Worm (Caenorhabditis elegans) whole organism, L4/young adult: ENCODE results near the gene fipr-9.

Source experiments
- W03F9.2 ChIP-seq: fragments of 150-350 bp; optimal IDR thresholded peaks from 2 replicates; lab custom pipeline; 2014; ENCODE audit warnings: missing biosample characterization, missing genetic modification characterization
- dao-5 ChIP-seq: sonication (generic microtip); optimal IDR thresholded peaks from 2 replicates; lab custom pipeline; 2016; ENCODE audit warnings: missing genotype, missing genetic modification characterization, moderate library complexity, missing compliant biosample characterization
- him-1 ChIP-seq: sonication (generic microtip); optimal IDR thresholded peaks from 2 replicates; lab custom pipeline; 2016; ENCODE audit warnings: missing genotype, missing genetic modification reagents, missing genetic modification characterization, missing compliant biosample characterization

The fipr-9 gene

ce11 chrV:10221317-10221716, at the start of gene fipr-9, which contains the start of gene fipr-5:
Gene fipr-9 (plus strand): TSS chrV:10221662.
Gene fipr-5 (minus strand): TSS chrV:10221417.
- no peak for TF ChIP-seq W03F9.2 (tag; lab: Kevin White, UChicago)
- no peak for TF ChIP-seq him-1 (tag; lab: Kevin White, UChicago)
- no peak for TF ChIP-seq dao-5

- TF ChIP-seq him-1 (tag; lab: Kevin White, UChicago) = no peak
- no peak for TF ChIP-seq W03F9.2 (tag; lab: Kevin White, UChicago)
- TF ChIP-seq dao-5 = no peak
Measured at ce11 chrV:10173653-10174052, 47.8 kb upstream of the fipr-9 start, which contains the start of gene egl-3. Gene egl-3 (minus strand): TSS chrV:10173753.

ce11 chrV:10174632-10175075, 46.8 kb upstream of the fipr-9 start:
- TF ChIP-seq him-1 (tag; lab: Kevin White, UChicago) (peak; percentile 95), W03F9.2 (tag; lab: Kevin White, UChicago) (no peak), dao-5 (no peak)

ce11 chrV:10178166-10178565, 43.3 kb upstream of the fipr-9 start:
- TF ChIP-seq him-1 (tag; lab: Kevin White, UChicago) (peak; percentile 40), W03F9.2 (tag; lab: Kevin White, UChicago) (peak; percentile 55), dao-5 (no peak)

- TF ChIP-seq dao-5 = no peak
Measured at ce11 chrV:10179235-10179634, 42.2 kb upstream of the fipr-9 start, which contains the start of gene cul-5. Gene cul-5 (plus strand): TSS chrV:10179535.

- TF ChIP-seq him-1 (tag; lab: Kevin White, UChicago) (no peak), dao-5 (no peak), W03F9.2 (tag; lab: Kevin White, UChicago) (no peak)
Measured at ce11 chrV:10182984-10183383, 38.5 kb upstream of the fipr-9 start, which contains the start of gene ZK856.4. Gene ZK856.4 (plus strand): TSS chrV:10183284.

- TF ChIP-seq him-1 (tag; lab: Kevin White, UChicago) (no peak), dao-5 (no peak), W03F9.2 (tag; lab: Kevin White, UChicago) (no peak)
Measured at ce11 chrV:10183810-10184209, 37.7 kb upstream of the fipr-9 start.

ce11 chrV:10185719-10186118, 35.7 kb upstream of the fipr-9 start, which contains the start of gene ZK856.18:
Gene ZK856.18 (minus strand): TSS chrV:10186007.
- TF ChIP-seq dao-5 (no peak), W03F9.2 (tag; lab: Kevin White, UChicago) (no peak), him-1 (tag; lab: Kevin White, UChicago) (no peak)

ce11 chrV:10190081-10190556, 31.3 kb upstream of the fipr-9 start, which contains the start of gene ZK856.5:
Gene ZK856.5 (minus strand): TSS chrV:10190131.
- TF ChIP-seq W03F9.2 (tag; lab: Kevin White, UChicago) = no peak
- no peak for TF ChIP-seq dao-5
- TF ChIP-seq him-1 (tag; lab: Kevin White, UChicago) = no peak

ce11 chrV:10191242-10191641, 30.2 kb upstream of the fipr-9 start:
- TF ChIP-seq dao-5 = no peak
- no peak for TF ChIP-seq him-1 (tag; lab: Kevin White, UChicago)
- no peak for TF ChIP-seq W03F9.2 (tag; lab: Kevin White, UChicago)

- no peak for TF ChIP-seq dao-5
- no peak for TF ChIP-seq him-1 (tag; lab: Kevin White, UChicago)
- TF ChIP-seq W03F9.2 (tag; lab: Kevin White, UChicago) = no peak
Measured at ce11 chrV:10198386-10198785, 23.1 kb upstream of the fipr-9 start, which contains the start of gene ZK856.6. Gene ZK856.6 (plus strand): TSS chrV:10198686.

- TF ChIP-seq dao-5 (no peak), him-1 (tag; lab: Kevin White, UChicago) (no peak), W03F9.2 (tag; lab: Kevin White, UChicago) (no peak)
Measured at ce11 chrV:10201913-10202312, 19.5 kb upstream of the fipr-9 start, which contains the start of gene ZK856.7. Gene ZK856.7 (plus strand): TSS chrV:10202098.

ce11 chrV:10202340-10202739, 19.1 kb upstream of the fipr-9 start:
- no peak for TF ChIP-seq dao-5
- TF ChIP-seq him-1 (tag; lab: Kevin White, UChicago) = no peak
- TF ChIP-seq W03F9.2 (tag; lab: Kevin White, UChicago) = no peak

- TF ChIP-seq dao-5 = no peak
- TF ChIP-seq him-1 (tag; lab: Kevin White, UChicago) = no peak
- TF ChIP-seq W03F9.2 (tag; lab: Kevin White, UChicago) = no peak
Measured at ce11 chrV:10203435-10204009, 17.9 kb upstream of the fipr-9 start, which contains the start of gene chpf-1. Gene chpf-1 (minus strand): TSS chrV:10203485.
